Worm (Caenorhabditis elegans) whole organism, young adult: Measurements from ENCODE around the gene Y41E3.19.

ENCODE experiments used
- B0019.2 ChIP-seq: fragments of 200-800 bp; sonication (Bioruptor generic); conservative IDR thresholded peaks from 2 replicates; pipeline ENCODE4 v1.3.6; 2022; ENCODE audit warnings: missing genetic modification reagents, missing genetic modification characterization, missing compliant biosample characterization
- B0035.1 ChIP-seq: sonication (generic microtip); optimal IDR thresholded peaks from 2 replicates; lab custom pipeline; 2016; ENCODE audit warnings: missing genetic modification characterization, mild to moderate bottlenecking, missing compliant biosample characterization, missing genotype, missing genetic modification reagents
- B0336.3 ChIP-seq: fragments of 200-800 bp; sonication (Bioruptor generic); IDR thresholded peaks from 2 replicates; pipeline ENCODE4 v1.3.6; 2022; ENCODE audit warnings: missing genetic modification characterization, missing compliant biosample characterization
- F23B12.7 ChIP-seq: sonication (generic microtip); optimal IDR thresholded peaks from 2 replicates; lab custom pipeline; 2017; ENCODE audit warnings: missing genetic modification characterization, mild to moderate bottlenecking, missing compliant biosample characterization, antibody characterized with exemption, moderate library complexity; ENCODE audit not compliant: insufficient read depth
- F49E8.2 ChIP-seq: sonication (generic microtip); optimal IDR thresholded peaks from 3 replicates; lab custom pipeline; 2017; ENCODE audit warnings: missing genetic modification characterization, mild to moderate bottlenecking, missing compliant biosample characterization, antibody characterized with exemption, moderate library complexity; ENCODE audit not compliant: insufficient read depth
- F52B5.7 ChIP-seq: sonication (generic microtip); optimal IDR thresholded peaks from 2 replicates; lab custom pipeline; 2016; ENCODE audit warnings: mild to moderate bottlenecking, missing genetic modification characterization, missing compliant biosample characterization
- F55B11.4 ChIP-seq: sonication (generic microtip); optimal IDR thresholded peaks from 2 replicates; lab custom pipeline; 2016; ENCODE audit warnings: missing compliant biosample characterization, missing genetic modification characterization, borderline replicate concordance; ENCODE audit not compliant: insufficient read depth
- K11D2.4 ChIP-seq: fragments of 200-800 bp; sonication (Bioruptor generic); IDR thresholded peaks from 2 replicates; pipeline ENCODE4 v1.3.6; 2022; ENCODE audit warnings: missing genetic modification reagents, missing genetic modification characterization, missing compliant biosample characterization
- bed-1 ChIP-seq: fragments of 200-800 bp; sonication (Bioruptor generic); IDR thresholded peaks from 2 replicates; pipeline ENCODE4 v1.3.6; 2022; ENCODE audit warnings: missing genetic modification reagents, missing genetic modification characterization, missing compliant biosample characterization
- ceh-27 ChIP-seq: fragments of 200-800 bp; sonication (Bioruptor generic); optimal IDR thresholded peaks from 2 replicates; lab custom pipeline; 2018; ENCODE audit warnings: mild to moderate bottlenecking, missing genetic modification characterization, moderate library complexity, missing compliant biosample characterization
- ceh-40 ChIP-seq: fragments of 200-800 bp; sonication (Bioruptor generic); IDR thresholded peaks from 2 replicates; pipeline ENCODE4 v1.3.6; 2022; ENCODE audit warnings: missing genetic modification characterization, missing compliant biosample characterization
- ceh-58 ChIP-seq: fragments of 200-800 bp; sonication (Bioruptor generic); IDR thresholded peaks from 2 replicates; pipeline ENCODE4 v1.3.6; 2022; ENCODE audit warnings: missing genetic modification characterization, missing compliant biosample characterization
- ceh-91 ChIP-seq: fragments of 200-800 bp; sonication (Bioruptor generic); IDR thresholded peaks from 2 replicates; pipeline ENCODE4 v1.3.6; 2022; ENCODE audit warnings: missing genetic modification reagents, missing genetic modification characterization, missing compliant biosample characterization
- chd-7 ChIP-seq: sonication (generic microtip); optimal IDR thresholded peaks from 2 replicates; lab custom pipeline; 2016; ENCODE audit warnings: mild to moderate bottlenecking, missing genetic modification characterization, moderate library complexity, missing compliant biosample characterization
- dox-1 ChIP-seq: fragments of 200-800 bp; sonication (Bioruptor generic); IDR thresholded peaks from 2 replicates; pipeline ENCODE4 v1.3.6; 2022; ENCODE audit warnings: missing genetic modification reagents, missing genetic modification characterization, missing compliant biosample characterization
- egrh-3 ChIP-seq: fragments of 200-800 bp; sonication (Bioruptor generic); IDR thresholded peaks from 2 replicates; pipeline ENCODE4 v1.3.6; 2022; ENCODE audit warnings: missing genetic modification reagents, missing genetic modification characterization, missing compliant biosample characterization
- ekl-4 ChIP-seq: fragments of 200-800 bp; sonication (Bioruptor generic); IDR thresholded peaks from 2 replicates; pipeline ENCODE4 v1.3.6; 2022; ENCODE audit warnings: missing genetic modification reagents, missing genetic modification characterization, missing compliant biosample characterization
- fkh-3 ChIP-seq: sonication (generic microtip); optimal IDR thresholded peaks from 2 replicates; lab custom pipeline; 2016; ENCODE audit warnings: mild to moderate bottlenecking, missing genetic modification characterization, missing compliant biosample characterization
- hlh-26 ChIP-seq: fragments of 200-800 bp; sonication (Bioruptor generic); conservative IDR thresholded peaks from 2 replicates; pipeline ENCODE4 v1.3.6; 2022; ENCODE audit warnings: missing genetic modification reagents, missing genetic modification characterization, missing compliant biosample characterization
- hmg-20 ChIP-seq: fragments of 200-800 bp; sonication (Bioruptor generic); IDR thresholded peaks from 2 replicates; pipeline ENCODE4 v1.3.6; 2022; ENCODE audit warnings: missing genetic modification reagents, missing genetic modification characterization, missing compliant biosample characterization
- lin-26 ChIP-seq: fragments of 200-800 bp; sonication (Bioruptor generic); IDR thresholded peaks from 2 replicates; pipeline ENCODE4 v1.3.6; 2022; ENCODE audit warnings: missing genetic modification reagents, missing genetic modification characterization, missing compliant biosample characterization
- lin-35 ChIP-seq, 3 experiments: fragments of 150-350 bp in 2 of 3; sonication (generic microtip) in 1 of 3; optimal IDR thresholded peaks; 2 replicates each; lab custom pipeline; 2014 to 2018; ENCODE audit warnings: missing biosample characterization in 3 of 3, missing genetic modification characterization in 3 of 3, missing genetic modification reagents in 3 of 3
- lir-1 ChIP-seq: fragments of 200-800 bp; sonication (Bioruptor generic); conservative IDR thresholded peaks from 2 replicates; pipeline ENCODE4 v1.3.6; 2022; ENCODE audit warnings: missing genetic modification reagents, missing genetic modification characterization, missing compliant biosample characterization
- madf-10 ChIP-seq: sonication (generic microtip); optimal IDR thresholded peaks from 2 replicates; lab custom pipeline; 2016; ENCODE audit warnings: mild to moderate bottlenecking, missing genetic modification characterization, missing compliant biosample characterization
- madf-6 ChIP-seq: fragments of 200-800 bp; sonication (Bioruptor generic); IDR thresholded peaks from 2 replicates; pipeline ENCODE4 v1.3.6; 2022; ENCODE audit warnings: missing genetic modification reagents, missing genetic modification characterization, missing compliant biosample characterization
- madf-8 ChIP-seq: fragments of 200-800 bp; sonication (Bioruptor generic); conservative IDR thresholded peaks from 2 replicates; pipeline ENCODE4 v1.3.6; 2022; ENCODE audit warnings: missing genetic modification reagents, missing genetic modification characterization, missing compliant biosample characterization
- mes-4 ChIP-seq: sonication (generic microtip); optimal IDR thresholded peaks from 2 replicates; lab custom pipeline; 2016; ENCODE audit warnings: missing genotype, missing genetic modification characterization, missing compliant biosample characterization
- mxl-1 ChIP-seq: sonication (generic microtip); optimal IDR thresholded peaks from 2 replicates; lab custom pipeline; 2016; ENCODE audit warnings: missing genetic modification characterization, missing compliant biosample characterization
- nfya-1 ChIP-seq: sonication (generic microtip); optimal IDR thresholded peaks from 2 replicates; lab custom pipeline; 2017; ENCODE audit warnings: antibody characterized with exemption, missing compliant biosample characterization, missing genetic modification characterization, borderline replicate concordance; ENCODE audit not compliant: insufficient read depth
- nhr-179 ChIP-seq: sonication (generic microtip); optimal IDR thresholded peaks from 2 replicates; lab custom pipeline; 2016; ENCODE audit warnings: mild to moderate bottlenecking, missing genetic modification characterization, missing compliant biosample characterization
- nhr-27 ChIP-seq: fragments of 200-800 bp; sonication (Bioruptor generic); optimal IDR thresholded peaks from 2 replicates; lab custom pipeline; 2018; ENCODE audit warnings: mild to moderate bottlenecking, missing genetic modification characterization, moderate library complexity, missing compliant biosample characterization
- nhr-80 ChIP-seq: sonication (generic microtip); optimal IDR thresholded peaks from 2 replicates; lab custom pipeline; 2016; ENCODE audit warnings: missing genetic modification characterization, missing compliant biosample characterization
- nhr-90 ChIP-seq: sonication (generic microtip); optimal IDR thresholded peaks from 2 replicates; lab custom pipeline; 2016; ENCODE audit warnings: missing genotype, mild to moderate bottlenecking, missing genetic modification characterization, missing compliant biosample characterization
- rec-8 ChIP-seq, 2 experiments: sonication (generic microtip); optimal IDR thresholded peaks; 2 replicates each; lab custom pipeline; 2016; ENCODE audit warnings: mild to moderate bottlenecking in 2 of 2, missing genetic modification characterization in 2 of 2, missing genetic modification reagents in 2 of 2, missing genotype in 2 of 2, missing biosample characterization in 1 of 2, missing compliant biosample characterization in 1 of 2, moderate library complexity in 1 of 2
- repo-1 ChIP-seq: sonication (generic microtip); optimal IDR thresholded peaks from 2 replicates; lab custom pipeline; 2017; ENCODE audit warnings: mild to moderate bottlenecking, missing genetic modification characterization, missing compliant biosample characterization
- rpc-1 ChIP-seq, 2 experiments: fragments of 150-350 bp in 1 of 2; sonication (generic microtip) in 1 of 2; optimal IDR thresholded peaks; 2 replicates each; lab custom pipeline; 2014 to 2018; ENCODE audit warnings: missing biosample characterization in 1 of 2, missing genetic modification characterization in 1 of 2, missing genetic modification reagents in 1 of 2, missing genotype in 1 of 2
- sdz-38 ChIP-seq: sonication (generic microtip); optimal IDR thresholded peaks from 2 replicates; lab custom pipeline; 2016; ENCODE audit warnings: missing genotype, missing genetic modification characterization, missing compliant biosample characterization
- sea-2 ChIP-seq: fragments of 200-800 bp; sonication (Bioruptor generic); IDR thresholded peaks from 2 replicates; pipeline ENCODE4 v1.3.6; 2022; ENCODE audit warnings: missing genetic modification characterization, missing compliant biosample characterization
- tbp1 ChIP-seq: fragments of 200-800 bp; sonication (Bioruptor generic); optimal IDR thresholded peaks from 2 replicates; lab custom pipeline; 2018; ENCODE audit warnings: mild to moderate bottlenecking, missing genetic modification characterization, missing compliant biosample characterization
- tbx-9 ChIP-seq: sonication (generic microtip); optimal IDR thresholded peaks from 2 replicates; lab custom pipeline; 2016; ENCODE audit warnings: borderline replicate concordance, missing genetic modification characterization, inconsistent platforms, missing compliant biosample characterization
- tlf-1 ChIP-seq: fragments of 200-800 bp; sonication (Bioruptor generic); optimal IDR thresholded peaks from 2 replicates; lab custom pipeline; 2018; ENCODE audit warnings: mild to moderate bottlenecking, missing genetic modification characterization, missing compliant biosample characterization
- unc-130 ChIP-seq: sonication (generic microtip); optimal IDR thresholded peaks from 2 replicates; lab custom pipeline; 2016; ENCODE audit warnings: missing genetic modification reagents, missing genetic modification characterization, missing compliant biosample characterization
- unc-62 ChIP-seq: fragments of 150-350 bp; optimal IDR thresholded peaks from 2 replicates; lab custom pipeline; 2014; ENCODE audit warnings: missing biosample characterization, missing genetic modification reagents, missing genetic modification characterization
- xnd-1 ChIP-seq: sonication (generic microtip); optimal IDR thresholded peaks from 2 replicates; lab custom pipeline; 2016; ENCODE audit warnings: missing genotype, missing genetic modification reagents, missing genetic modification characterization, missing compliant biosample characterization
- zim-3 ChIP-seq: sonication (generic microtip); optimal IDR thresholded peaks from 2 replicates; lab custom pipeline; 2017; ENCODE audit warnings: mild to moderate bottlenecking, missing genetic modification characterization, moderate library complexity, missing compliant biosample characterization
- ztf-22 ChIP-seq: fragments of 200-800 bp; sonication (Bioruptor generic); optimal IDR thresholded peaks from 2 replicates; lab custom pipeline; 2018; ENCODE audit warnings: mild to moderate bottlenecking, missing genetic modification characterization, moderate library complexity, missing compliant biosample characterization
- ztf-3 ChIP-seq: fragments of 200-800 bp; sonication (Bioruptor generic); optimal IDR thresholded peaks from 2 replicates; lab custom pipeline; 2018; ENCODE audit warnings: mild to moderate bottlenecking, missing genetic modification characterization, missing compliant biosample characterization
- ztf-6 ChIP-seq: fragments of 200-800 bp; sonication (Bioruptor generic); IDR thresholded peaks from 2 replicates; pipeline ENCODE4 v1.3.6; 2022; ENCODE audit warnings: missing genetic modification reagents, missing genetic modification characterization, missing compliant biosample characterization

Gene Y41E3.19

DNA sequence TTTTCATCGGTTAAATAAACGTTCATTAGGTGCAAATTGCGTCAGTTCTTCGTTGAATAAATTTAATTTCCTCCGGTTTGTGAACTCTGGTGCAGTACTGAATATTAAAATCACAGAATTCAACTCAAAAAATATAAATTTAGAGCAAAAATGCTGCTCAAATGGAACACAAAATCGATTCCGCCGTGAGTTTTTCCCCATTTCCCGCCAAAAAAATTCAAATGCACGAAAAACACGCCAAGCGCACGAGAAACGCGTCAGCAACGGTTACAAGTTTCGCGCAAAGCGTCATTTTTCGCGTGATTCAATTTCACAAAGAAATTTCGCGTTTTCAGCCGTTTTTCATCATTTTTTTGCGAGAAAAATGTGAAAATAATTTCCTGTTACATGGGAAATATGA lies 16.5 kb upstream of the Y41E3.19 start, which contains the start of gene hrpu-1:
Gene hrpu-1 (plus strand): TSS at position 140 of the 400 bp plus-strand sequence.
- TF ChIP-seq ceh-27 (GFP tag; lab: Kevin White, UChicago) (peak; percentile 57), dox-1 (GFP tag; lab: Robert Waterston, UW) (peak; percentile 94), mxl-1 (no peak), unc-62 (GFP tag; lab: Kevin White, UChicago) (no peak), repo-1 (peak; percentile 74), lir-1 (peak; percentile 77), zim-3 (no peak), xnd-1 (tag; lab: Kevin White, UChicago) (peak; percentile 59), rec-8 (tag; optimal IDR thresholded peaks at IDR 0.05; lab: Kevin White, UChicago) (no peak), lin-35 (GFP tag; optimal IDR thresholded peaks at IDR 0.05; lab: Kevin White, UChicago) (peak in 2 of 3 experiments; percentile 79 to 93), nfya-1 (no peak), mes-4 (tag; lab: Kevin White, UChicago) (no peak), hmg-20 (0 out of 2 replicates have a peak, but pooled peaks have one; percentile 50), tlf-1 (GFP tag; lab: Kevin White, UChicago) (peak; percentile 84), ekl-4 (GFP tag; lab: Robert Waterston, UW) (peak; percentile 86), tbp1 (peak; percentile 70), madf-6 (GFP tag; lab: Robert Waterston, UW) (peak; percentile 84), ztf-6 (GFP tag; lab: Robert Waterston, UW) (no peak), sea-2 (GFP tag; lab: Robert Waterston, UW) (no peak), nhr-27 (tag; lab: Kevin White, UChicago) (no peak), F55B11.4 (tag; lab: Kevin White, UChicago) (no peak), sdz-38 (no peak), B0336.3 (GFP tag; lab: Robert Waterston, UW) (peak; percentile 91), chd-7 (tag; lab: Kevin White, UChicago) (no peak), K11D2.4 (GFP tag; lab: Robert Waterston, UW) (peak; percentile 66; the same call in 1 of the 2 replicates), ztf-22 (GFP tag; lab: Kevin White, UChicago) (no peak), ceh-91 (GFP tag; lab: Robert Waterston, UW) (peak; percentile 23; the same call in 1 of the 2 replicates), nhr-90 (tag; lab: Kevin White, UChicago) (no peak), nhr-80 (tag; lab: Kevin White, UChicago) (peak; percentile 25), lin-26 (GFP tag; lab: Robert Waterston, UW) (peak; percentile 74), F23B12.7 (peak; percentile 57), madf-8 (GFP tag; lab: Robert Waterston, UW) (peak; percentile 42), F52B5.7 (tag; lab: Kevin White, UChicago) (no peak), rpc-1 (optimal IDR thresholded peaks at IDR 0.05; lab: Kevin White, UChicago) (no peak), rpc-1 (tag; optimal IDR thresholded peaks at IDR 0.05; lab: Kevin White, UChicago) (no peak), fkh-3 (tag; lab: Kevin White, UChicago) (no peak), hlh-26 (no peak), egrh-3 (GFP tag; lab: Robert Waterston, UW) (no peak), ceh-40 (GFP tag; lab: Robert Waterston, UW) (no peak), unc-130 (peak; percentile 67), bed-1 (GFP tag; lab: Robert Waterston, UW) (no peak), tbx-9 (tag; lab: Kevin White, UChicago) (no peak), F49E8.2 (peak; percentile 90), nhr-179 (tag; lab: Kevin White, UChicago) (no peak), B0035.1 (tag; lab: Kevin White, UChicago) (no peak), ztf-3 (GFP tag; lab: Kevin White, UChicago) (no peak), B0019.2 (no peak; the same call in 1 of the 2 replicates), ceh-58 (no peak), madf-10 (no peak)
